Worm (Caenorhabditis elegans): ENCODE measurements around the gene wah-1.

Gene wah-1

ce11 chrIII:12040999-12041398, 51.0 kb downstream of the wah-1 start, which contains the start of gene Y79H2A.4:
Y79H2A.4 (plus strand) TSS chrIII:12041299.
- no peak for TF ChIP-seq ama-1 (optimal IDR thresholded peaks at IDR 0.05)
- no peak for TF ChIP-seq pqm-1 (tag; optimal IDR thresholded peaks at IDR 0.05)

Measured in whole organism, L3 larva.